Fruit fly (Drosophila melanogaster): ENCODE data around the gene Drsl1.

Gene Drsl1

dm6 chr3L:3308676-3309613 lies 26.6 kb downstream of the Drsl1 start:
- TF ChIP-seq D1 (tag; optimal IDR thresholded peaks at IDR 0.05), result no peak
- TF ChIP-seq CG8301 (tag; optimal IDR thresholded peaks at IDR 0.05), result no peak
- TF ChIP-seq CG34367 (tag; optimal IDR thresholded peaks at IDR 0.05), result no peak
- no peak for TF ChIP-seq CG13204 (GFP tag; optimal IDR thresholded peaks at IDR 0.05)
- no peak for TF ChIP-seq Pif1A (GFP tag; optimal IDR thresholded peaks at IDR 0.05)
- TF ChIP-seq CG8159 (tag; optimal IDR thresholded peaks at IDR 0.05), result no peak
- no peak for TF ChIP-seq CG12605 (GFP tag; IDR thresholded peaks at IDR 0.05)
- no peak for TF ChIP-seq CG14655 (GFP tag; optimal IDR thresholded peaks at IDR 0.05)

DNA sequence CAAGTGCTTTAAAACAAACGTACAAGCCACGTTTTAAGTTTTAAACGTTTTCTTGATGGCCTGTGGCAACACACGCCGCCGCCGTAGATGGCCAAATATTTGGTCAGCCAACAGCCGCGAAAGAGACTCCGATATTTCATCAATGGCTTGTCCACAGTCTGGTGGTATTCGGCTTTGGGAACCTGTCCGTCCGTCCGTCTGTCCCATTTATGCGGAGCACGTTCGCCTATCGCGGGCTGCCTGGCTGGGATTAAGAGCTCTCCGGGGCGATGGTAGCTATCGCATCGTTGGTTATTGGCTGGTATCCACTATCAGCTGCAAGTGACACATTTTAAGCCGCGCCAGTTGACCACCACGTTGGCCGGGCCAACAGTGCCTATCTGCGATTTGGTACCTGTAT lies 28.0 kb downstream of the Drsl1 start:
- TF ChIP-seq CG15710 (tag; optimal IDR thresholded peaks at IDR 0.05), result no peak
- TF ChIP-seq CG4496 (GFP tag; IDR thresholded peaks at IDR 0.05), result 0 out of 3 replicates have a peak, but pooled peaks have one; percentile 28

DNA sequence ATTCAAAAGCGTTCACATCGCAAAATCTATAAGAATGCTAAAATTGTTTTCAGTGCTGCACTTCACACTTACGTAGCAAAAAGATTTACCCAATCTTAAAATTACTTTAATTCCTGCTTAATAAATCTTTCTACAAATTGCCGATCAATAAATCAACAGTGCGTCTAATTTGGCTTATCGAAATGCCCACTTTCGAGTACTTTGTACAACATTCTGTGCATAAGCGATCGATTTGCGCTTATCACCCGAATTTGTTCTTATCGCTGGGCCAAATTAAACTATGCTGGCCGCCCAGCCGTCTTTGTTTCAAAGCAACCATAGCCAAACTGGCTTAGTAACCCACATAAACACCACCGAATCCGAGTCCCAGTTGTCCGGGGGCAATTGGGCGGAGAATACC lies 29.1 kb downstream of the Drsl1 start:
- no peak for TF ChIP-seq Ets98B (GFP tag; IDR thresholded peaks at IDR 0.05)
- no peak for TF ChIP-seq CG32121 (GFP tag; IDR thresholded peaks at IDR 0.05)
- no peak for TF ChIP-seq CG9948 (tag; optimal IDR thresholded peaks at IDR 0.05)
- no peak for TF ChIP-seq CG10348 (GFP tag; IDR thresholded peaks at IDR 0.05)
- TF ChIP-seq D1 (tag; optimal IDR thresholded peaks at IDR 0.05), result no peak
- TF ChIP-seq CG34367 (tag; optimal IDR thresholded peaks at IDR 0.05), result no peak
- no peak for TF ChIP-seq Pif1B (GFP tag; optimal IDR thresholded peaks at IDR 0.05)
- no peak for TF ChIP-seq Snoo (tag; optimal IDR thresholded peaks at IDR 0.05)
- TF ChIP-seq rn (GFP tag; IDR thresholded peaks at IDR 0.05), result no peak
- no peak for TF ChIP-seq fd96Ca (GFP tag; IDR thresholded peaks at IDR 0.05)
- no peak for TF ChIP-seq CG13204 (GFP tag; optimal IDR thresholded peaks at IDR 0.05)
- TF ChIP-seq EcR (GFP tag; optimal IDR thresholded peaks at IDR 0.05), result no peak
- no peak for TF ChIP-seq CG17806 (tag; optimal IDR thresholded peaks at IDR 0.05)
- no peak for TF ChIP-seq CG4496 (GFP tag; IDR thresholded peaks at IDR 0.05)
- no peak for TF ChIP-seq CG15710 (tag; optimal IDR thresholded peaks at IDR 0.05)

DNA sequence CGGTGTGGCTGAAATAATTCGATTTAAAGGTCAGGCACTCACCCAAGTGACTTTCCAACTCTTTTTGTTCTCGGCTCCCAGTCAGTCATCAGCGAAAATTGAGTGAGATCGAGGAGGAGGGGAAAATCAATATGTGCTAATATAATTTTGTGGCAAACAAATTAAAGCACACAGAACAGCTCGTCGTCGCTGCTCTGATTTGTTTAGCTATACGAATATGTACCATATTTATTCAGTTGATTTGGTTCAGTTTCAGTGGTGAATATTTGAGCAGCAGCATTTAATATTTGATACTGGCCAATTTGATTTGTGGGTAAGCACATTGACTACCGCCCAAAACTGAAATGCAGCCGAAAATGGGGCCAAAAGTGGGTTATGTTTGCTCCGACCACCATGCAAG lies 30.2 kb downstream of the Drsl1 start:
- TF ChIP-seq CG13204 (GFP tag; optimal IDR thresholded peaks at IDR 0.05) (no peak), Snoo (tag; optimal IDR thresholded peaks at IDR 0.05) (no peak), Ets98B (GFP tag; IDR thresholded peaks at IDR 0.05) (no peak), CG17806 (tag; optimal IDR thresholded peaks at IDR 0.05) (no peak), CG10348 (GFP tag; IDR thresholded peaks at IDR 0.05) (no peak), CG34367 (tag; optimal IDR thresholded peaks at IDR 0.05) (no peak), CG4496 (GFP tag; IDR thresholded peaks at IDR 0.05) (no peak), fd96Ca (GFP tag; IDR thresholded peaks at IDR 0.05) (no peak), CG8159 (tag; optimal IDR thresholded peaks at IDR 0.05) (no peak), CG32121 (GFP tag; IDR thresholded peaks at IDR 0.05) (no peak), rn (GFP tag; IDR thresholded peaks at IDR 0.05) (no peak), gl (tag; optimal IDR thresholded peaks at IDR 0.05) (no peak)

- peak; percentile 85 for TF ChIP-seq EcR (GFP tag; optimal IDR thresholded peaks at IDR 0.05)
- TF ChIP-seq CG12605 (GFP tag; IDR thresholded peaks at IDR 0.05), result no peak
- TF ChIP-seq CG15710 (tag; optimal IDR thresholded peaks at IDR 0.05), result no peak
- no peak for TF ChIP-seq gl (tag; optimal IDR thresholded peaks at IDR 0.05)
Observed at dm6 chr3L:3304740-3305139, 30.8 kb downstream of the Drsl1 start.

dm6 chr3L:3303534-3304459 lies 31.8 kb downstream of the Drsl1 start, which contains the start of gene ZnT63C:
Gene ZnT63C (plus strand): TSS chr3L:3303708.
- TF ChIP-seq CG13204 (GFP tag; optimal IDR thresholded peaks at IDR 0.05) (no peak), CG8159 (tag; optimal IDR thresholded peaks at IDR 0.05) (no peak), CG4496 (GFP tag; IDR thresholded peaks at IDR 0.05) (peak; percentile 72), rn (GFP tag; IDR thresholded peaks at IDR 0.05) (peak; percentile 42; the same call in 1 of the 2 replicates), Snoo (tag; optimal IDR thresholded peaks at IDR 0.05) (no peak), CG34367 (tag; optimal IDR thresholded peaks at IDR 0.05) (no peak), CG8301 (tag; optimal IDR thresholded peaks at IDR 0.05) (peak; percentile 53), CG17806 (tag; optimal IDR thresholded peaks at IDR 0.05) (peak; percentile 38), D1 (tag; optimal IDR thresholded peaks at IDR 0.05) (no peak), CG9948 (tag; optimal IDR thresholded peaks at IDR 0.05) (peak; percentile 18), Pif1B (GFP tag; optimal IDR thresholded peaks at IDR 0.05) (no peak), gl (tag; optimal IDR thresholded peaks at IDR 0.05) (peak; percentile 71), Ets98B (GFP tag; IDR thresholded peaks at IDR 0.05) (peak; percentile 18; the same call in 1 of the 2 replicates), CG14655 (GFP tag; optimal IDR thresholded peaks at IDR 0.05) (peak; percentile 60), CG12605 (GFP tag; IDR thresholded peaks at IDR 0.05) (peak; percentile 41), EcR (GFP tag; optimal IDR thresholded peaks at IDR 0.05) (no peak), CG15710 (tag; optimal IDR thresholded peaks at IDR 0.05) (peak; percentile 25), CG32121 (GFP tag; IDR thresholded peaks at IDR 0.05) (peak; percentile 54; the same call in 1 of the 2 replicates), CG10348 (GFP tag; IDR thresholded peaks at IDR 0.05) (no peak), Pif1A (GFP tag; optimal IDR thresholded peaks at IDR 0.05) (peak; percentile 42), fd96Ca (GFP tag; IDR thresholded peaks at IDR 0.05) (0 out of 3 replicates have a peak, but pooled peaks have one; percentile 26)
